Worm (Caenorhabditis elegans): ENCODE data around the gene srbc-12.

DNA sequence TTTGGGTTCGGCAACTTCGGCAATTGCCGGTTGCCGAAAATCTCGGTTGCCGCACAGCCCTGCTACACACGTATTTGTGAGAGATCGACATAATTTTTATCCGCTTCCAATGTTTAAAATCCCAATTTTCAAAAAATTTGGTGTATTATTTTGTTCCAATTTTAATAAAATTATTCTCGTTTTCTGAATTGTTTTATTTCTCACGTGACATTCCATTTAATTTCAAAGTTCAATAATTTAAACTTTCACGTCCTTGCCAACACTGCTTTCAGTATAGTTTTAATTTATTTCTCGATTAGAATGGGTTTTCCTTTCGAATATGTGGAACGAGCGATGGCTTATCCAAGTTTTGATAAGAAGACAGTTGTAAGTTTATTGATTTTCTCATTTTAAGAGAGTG is 6.9 kb downstream of the srbc-12 start, which contains the start of gene K09C6.2:
- TF ChIP-seq dao-5 (tag; optimal IDR thresholded peaks at IDR 0.05) (no peak), W03F9.2 (tag; optimal IDR thresholded peaks at IDR 0.05) (no peak)

Measured in whole organism, L4/young adult.